Fruit fly (Drosophila melanogaster) whole organism, embryonic: ENCODE measurements around the gene CG33654.
A peak's percentile ranks its signal among the peaks of the same experiment; 100 is the strongest.

Source experiments
- Blimp-1 ChIP-seq: fragments of 200-800 bp; sonication (Bioruptor generic); optimal IDR thresholded peaks from 3 replicates; lab custom pipeline; 2018; ENCODE audit warnings: missing biosample characterization, missing genetic modification characterization, mild to moderate bottlenecking, moderate library complexity, missing genetic modification reagents
- CG10654 ChIP-seq: fragments of 200-800 bp; sonication (Bioruptor generic); optimal IDR thresholded peaks from 2 replicates; lab custom pipeline; 2016; ENCODE audit warnings: missing biosample characterization, missing genetic modification characterization
- CG10979 ChIP-seq: fragments of 200-800 bp; sonication (Bioruptor generic); optimal IDR thresholded peaks from 2 replicates; lab custom pipeline; 2018; ENCODE audit warnings: missing biosample characterization, mild to moderate bottlenecking, missing genetic modification characterization, moderate library complexity
- CG11398 ChIP-seq: fragments of 200-800 bp; sonication (Bioruptor generic); optimal IDR thresholded peaks from 2 replicates; lab custom pipeline; 2016; ENCODE audit warnings: missing biosample characterization, missing genetic modification characterization
- CG11695 ChIP-seq: fragments of 200-800 bp; sonication (Bioruptor generic); IDR thresholded peaks from 3 replicates; pipeline ENCODE4 v1.3.6; 2022; ENCODE audit warnings: missing biosample characterization, missing genetic modification characterization
- CG1603 ChIP-seq: fragments of 200-800 bp; sonication (Bioruptor generic); optimal IDR thresholded peaks from 2 replicates; lab custom pipeline; 2019; ENCODE audit warnings: missing biosample characterization, mild to moderate bottlenecking, missing genetic modification characterization, moderate library complexity
- CG17802 ChIP-seq: fragments of 200-800 bp; sonication (Bioruptor generic); optimal IDR thresholded peaks from 2 replicates; lab custom pipeline; 2018; ENCODE audit warnings: missing biosample characterization, mild to moderate bottlenecking, missing genetic modification characterization, moderate library complexity
- CG18764 ChIP-seq: fragments of 200-800 bp; sonication (Bioruptor generic); optimal IDR thresholded peaks from 3 replicates; lab custom pipeline; 2016; ENCODE audit warnings: missing biosample characterization, missing genetic modification characterization
- CG31224 ChIP-seq: fragments of 200-800 bp; sonication (Bioruptor generic); IDR thresholded peaks from 2 replicates; pipeline ENCODE4 v1.3.6; 2022; ENCODE audit warnings: missing biosample characterization, missing genetic modification characterization
- CG32532 ChIP-seq: fragments of 200-800 bp; sonication (Bioruptor generic); IDR thresholded peaks from 2 replicates; pipeline ENCODE4 v1.3.6; 2022; ENCODE audit warnings: missing biosample characterization, missing genetic modification characterization
- CG6254 ChIP-seq: fragments of 200-800 bp; sonication (Bioruptor generic); optimal IDR thresholded peaks from 3 replicates; lab custom pipeline; 2017; ENCODE audit warnings: mild to moderate bottlenecking, missing biosample characterization, missing genetic modification reagents, missing genetic modification characterization
- CG7556 ChIP-seq: fragments of 200-800 bp; sonication (Bioruptor generic); optimal IDR thresholded peaks from 2 replicates; lab custom pipeline; 2017; ENCODE audit warnings: missing biosample characterization, mild to moderate bottlenecking, missing genetic modification characterization
- CG7987 ChIP-seq: fragments of 200-800 bp; sonication (Bioruptor generic); optimal IDR thresholded peaks from 2 replicates; lab custom pipeline; 2018; ENCODE audit warnings: missing biosample characterization, mild to moderate bottlenecking, missing genetic modification characterization, moderate library complexity
- CG9797 ChIP-seq: fragments of 200-800 bp; sonication (Bioruptor generic); optimal IDR thresholded peaks from 3 replicates; lab custom pipeline; 2018; ENCODE audit warnings: missing biosample characterization, mild to moderate bottlenecking, missing genetic modification characterization
- CHES-1-like ChIP-seq: fragments of 200-800 bp; sonication (Bioruptor generic); optimal IDR thresholded peaks from 2 replicates; lab custom pipeline; 2016; ENCODE audit warnings: missing biosample characterization, missing genetic modification characterization
- Dip3 ChIP-seq: fragments of 200-800 bp; sonication (Bioruptor generic); optimal IDR thresholded peaks from 3 replicates; lab custom pipeline; 2016; ENCODE audit warnings: missing biosample characterization, missing genetic modification characterization
- H2.0 ChIP-seq: fragments of 200-800 bp; sonication (Bioruptor generic); IDR thresholded peaks from 2 replicates; pipeline ENCODE4 v1.3.6; 2022; ENCODE audit warnings: missing biosample characterization, missing genetic modification characterization
- HLH54F ChIP-seq: fragments of 200-800 bp; sonication (Bioruptor generic); optimal IDR thresholded peaks from 3 replicates; lab custom pipeline; 2016; ENCODE audit warnings: missing biosample characterization, missing genetic modification characterization
- Hr51 ChIP-seq, 2 experiments: fragments of 200-800 bp; sonication (Bioruptor generic); optimal IDR thresholded peaks; 2 replicates in 1 of 2; 3 replicates in 1 of 2; lab custom pipeline; 2016 to 2018; ENCODE audit warnings: missing biosample characterization in 2 of 2, missing genetic modification characterization in 2 of 2, mild to moderate bottlenecking in 1 of 2, moderate library complexity in 1 of 2
- Hr78 ChIP-seq, 2 experiments: fragments of 200-800 bp in 1 of 2; fragments of >200 bp in 1 of 2; sonication (Bioruptor generic) in 1 of 2; optimal IDR thresholded peaks; 2 replicates each; lab custom pipeline; 2017 to 2019; ENCODE audit warnings: missing biosample characterization in 2 of 2, missing genetic modification characterization in 2 of 2, mild to moderate bottlenecking in 1 of 2, moderate library complexity in 1 of 2
- Lim3 ChIP-seq: fragments of 200-800 bp; sonication (Bioruptor generic); IDR thresholded peaks from 2 replicates; pipeline ENCODE4 v1.3.6; 2022; ENCODE audit warnings: missing biosample characterization, missing genetic modification characterization
- Meics ChIP-seq: fragments of 200-800 bp; sonication (Bioruptor generic); optimal IDR thresholded peaks from 2 replicates; lab custom pipeline; 2017; ENCODE audit warnings: missing biosample characterization, mild to moderate bottlenecking, missing genetic modification characterization
- Optix ChIP-seq: fragments of 200-800 bp; sonication (Bioruptor generic); IDR thresholded peaks from 3 replicates; pipeline ENCODE4 v1.3.6; 2022; ENCODE audit warnings: missing biosample characterization, missing genetic modification characterization
- Ptx1 ChIP-seq: fragments of 200-800 bp; sonication (Bioruptor generic); IDR thresholded peaks from 2 replicates; pipeline ENCODE4 v1.3.6; 2022; ENCODE audit warnings: missing biosample characterization, missing genetic modification characterization
- Sox100B ChIP-seq: fragments of 200-800 bp; sonication (Bioruptor generic); optimal IDR thresholded peaks from 3 replicates; lab custom pipeline; 2018; ENCODE audit warnings: missing biosample characterization, mild to moderate bottlenecking, missing genetic modification characterization
- Vsx1 ChIP-seq: fragments of 200-800 bp; sonication (Bioruptor generic); optimal IDR thresholded peaks from 2 replicates; lab custom pipeline; 2017; ENCODE audit warnings: missing biosample characterization, mild to moderate bottlenecking, missing genetic modification characterization, missing genetic modification reagents
- Xrp1 ChIP-seq: fragments of 200-800 bp; sonication (Bioruptor generic); IDR thresholded peaks from 2 replicates; pipeline ENCODE4 v1.3.6; 2022; ENCODE audit warnings: missing biosample characterization, missing genetic modification characterization
- abd-A ChIP-seq: fragments of 200-800 bp; sonication (Bioruptor generic); optimal IDR thresholded peaks from 3 replicates; lab custom pipeline; 2019; ENCODE audit warnings: missing biosample characterization, mild to moderate bottlenecking, missing genetic modification characterization, moderate library complexity
- az2 ChIP-seq: fragments of 200-800 bp; sonication (Bioruptor generic); optimal IDR thresholded peaks from 3 replicates; lab custom pipeline; 2016; ENCODE audit warnings: missing biosample characterization, missing genetic modification characterization
- bab2 ChIP-seq: fragments of 200-800 bp; sonication (Bioruptor generic); optimal IDR thresholded peaks from 2 replicates; lab custom pipeline; 2016; ENCODE audit warnings: missing biosample characterization, missing genetic modification characterization
- bcd ChIP-seq: fragments of 200-800 bp; sonication (Bioruptor generic); optimal IDR thresholded peaks from 2 replicates; lab custom pipeline; 2017; ENCODE audit warnings: missing biosample characterization, mild to moderate bottlenecking, missing genetic modification characterization
- cad ChIP-seq: fragments of >200 bp; optimal IDR thresholded peaks from 2 replicates; lab custom pipeline; 2017; ENCODE audit warnings: missing biosample characterization, missing genetic modification characterization
- danr ChIP-seq: fragments of 200-800 bp; sonication (Bioruptor generic); IDR thresholded peaks from 2 replicates; pipeline ENCODE4 v1.3.6; 2022; ENCODE audit warnings: missing biosample characterization, missing genetic modification characterization
- dpn ChIP-seq, 2 experiments: fragments of 200-800 bp; sonication (Bioruptor generic); optimal IDR thresholded peaks; 3 replicates each; lab custom pipeline; 2016; ENCODE audit warnings: missing biosample characterization in 2 of 2, missing genetic modification characterization in 2 of 2
- gfzf ChIP-seq: fragments of 200-800 bp; sonication (Bioruptor generic); optimal IDR thresholded peaks from 2 replicates; lab custom pipeline; 2016; ENCODE audit warnings: missing biosample characterization, mild to moderate bottlenecking, missing genetic modification characterization, moderate library complexity
- grn ChIP-seq: fragments of 200-800 bp; sonication (Bioruptor generic); optimal IDR thresholded peaks from 3 replicates; lab custom pipeline; 2017; ENCODE audit warnings: missing biosample characterization, missing genetic modification characterization
- hb ChIP-seq: fragments of 200-800 bp; sonication (Bioruptor generic); IDR thresholded peaks from 3 replicates; pipeline ENCODE4 v1.3.6; 2022; ENCODE audit warnings: missing biosample characterization, missing genetic modification characterization; ENCODE audit not compliant: partially characterized antibody
- hkb ChIP-seq, 2 experiments: fragments of 200-800 bp in 1 of 2; fragments of >200 bp in 1 of 2; sonication (Bioruptor generic) in 1 of 2; IDR thresholded peaks in 1 of 2; optimal IDR thresholded peaks in 1 of 2; 2 replicates each; pipeline versions ENCODE4 v1.3.6 to Lab custom; 2017 to 2022; ENCODE audit warnings: missing biosample characterization in 1 of 2, missing genetic modification characterization in 1 of 2
- knrl ChIP-seq: fragments of 200-800 bp; sonication (Bioruptor generic); IDR thresholded peaks from 3 replicates; pipeline ENCODE4 v1.3.6; 2022; ENCODE audit warnings: missing biosample characterization, missing genetic modification characterization; ENCODE audit not compliant: partially characterized antibody
- nerfin-1 ChIP-seq: fragments of 200-800 bp; sonication (Bioruptor generic); optimal IDR thresholded peaks from 3 replicates; lab custom pipeline; 2019; ENCODE audit warnings: missing biosample characterization, mild to moderate bottlenecking, missing genetic modification characterization, moderate library complexity
- nmo ChIP-seq: fragments of 200-800 bp; sonication (Bioruptor generic); optimal IDR thresholded peaks from 2 replicates; lab custom pipeline; 2018; ENCODE audit warnings: missing biosample characterization, mild to moderate bottlenecking, missing genetic modification characterization, moderate library complexity
- nom ChIP-seq: fragments of 200-800 bp; sonication (Bioruptor generic); optimal IDR thresholded peaks from 2 replicates; lab custom pipeline; 2017; ENCODE audit warnings: missing biosample characterization, missing genetic modification characterization, mild to moderate bottlenecking, moderate library complexity, missing genetic modification reagents
- pan ChIP-seq, 4 experiments: fragments of >200 bp in 3 of 4; fragments of 200-800 bp in 1 of 4; sonication (Bioruptor generic) in 1 of 4; optimal IDR thresholded peaks in 3 of 4; IDR thresholded peaks in 1 of 4; 2 replicates each; pipeline versions ENCODE4 v1.3.6 to Lab custom; 2017 to 2022; ENCODE audit warnings: missing biosample characterization in 2 of 4, missing genetic modification characterization in 2 of 4, mixed read lengths in 1 of 4
- run ChIP-seq: fragments of 200-800 bp; sonication (Bioruptor generic); optimal IDR thresholded peaks from 3 replicates; lab custom pipeline; 2018; ENCODE audit warnings: missing biosample characterization, mild to moderate bottlenecking, missing genetic modification characterization
- scrt ChIP-seq: fragments of 200-800 bp; sonication (Bioruptor generic); optimal IDR thresholded peaks from 2 replicates; lab custom pipeline; 2018; ENCODE audit warnings: missing biosample characterization, mild to moderate bottlenecking, missing genetic modification characterization, moderate library complexity
- sqz ChIP-seq: fragments of 200-800 bp; sonication (Bioruptor generic); optimal IDR thresholded peaks from 3 replicates; lab custom pipeline; 2018; ENCODE audit warnings: missing biosample characterization, mild to moderate bottlenecking, missing genetic modification characterization
- tup ChIP-seq: fragments of 200-800 bp; sonication (Bioruptor generic); optimal IDR thresholded peaks from 2 replicates; lab custom pipeline; 2016; ENCODE audit warnings: missing biosample characterization, mild to moderate bottlenecking, missing genetic modification characterization, moderate library complexity
- tx ChIP-seq: fragments of 200-800 bp; sonication (Bioruptor generic); optimal IDR thresholded peaks from 2 replicates; lab custom pipeline; 2016; ENCODE audit warnings: missing biosample characterization, missing genetic modification characterization
- zfh2 ChIP-seq: fragments of 200-800 bp; sonication (Bioruptor generic); optimal IDR thresholded peaks from 2 replicates; lab custom pipeline; 2016; ENCODE audit warnings: missing biosample characterization, missing genetic modification characterization

The CG33654 gene

dm6 chr3R:9600558-9600959 is 17.5 kb upstream of the CG33654 start (continued):
- TF ChIP-seq az2 (GFP tag; lab: Kevin White, UChicago) (no peak), CG10654 (no peak), zfh2 (GFP tag; lab: Kevin White, UChicago) (no peak), H2.0 (GFP tag; lab: Robert Waterston, UW) (no peak), scrt (GFP tag; lab: Kevin White, UChicago) (peak; percentile 49), nmo (GFP tag; lab: Kevin White, UChicago) (peak; percentile 61), hkb (optimal IDR thresholded peaks at IDR 0.05; lab: Kevin White, UChicago) (no peak), hkb (GFP tag; IDR thresholded peaks at IDR 0.05; lab: Robert Waterston, UW) (peak; percentile 59), knrl (GFP tag; lab: Robert Waterston, UW) (no peak), Optix (GFP tag; lab: Robert Waterston, UW) (no peak), Hr78 (GFP tag; optimal IDR thresholded peaks at IDR 0.05; lab: Kevin White, UChicago) (no peak), Lim3 (GFP tag; lab: Robert Waterston, UW) (no peak), Ptx1 (GFP tag; lab: Robert Waterston, UW) (peak; percentile 13; the same call in 1 of the 2 replicates), hb (GFP tag; lab: Robert Waterston, UW) (no peak), CG1603 (tag; lab: Kevin White, UChicago) (peak; percentile 29), CG9797 (GFP tag; lab: Kevin White, UChicago) (no peak), CHES-1-like (GFP tag; lab: Kevin White, UChicago) (no peak), Hr51 (GFP tag; optimal IDR thresholded peaks at IDR 0.05; lab: Kevin White, UChicago) (peak in 1 of 2 experiments; percentile 9), gfzf (GFP tag; lab: Kevin White, UChicago) (no peak), HLH54F (GFP tag; lab: Kevin White, UChicago) (no peak), Xrp1 (GFP tag; lab: Robert Waterston, UW) (peak; percentile 50), pan (optimal IDR thresholded peaks at IDR 0.05; lab: Kevin White, UChicago) (no peak), pan (GFP tag; optimal IDR thresholded peaks at IDR 0.05 in 1 of 2, IDR thresholded peaks at IDR 0.05 in 1 of 2) (no peak), CG31224 (GFP tag; lab: Robert Waterston, UW) (0 out of 2 replicates have a peak, but pooled peaks have one; percentile 43), bcd (GFP tag; lab: Kevin White, UChicago) (peak; percentile 25), tup (GFP tag; lab: Kevin White, UChicago) (no peak), run (tag; lab: Kevin White, UChicago) (no peak), CG18764 (GFP tag; lab: Kevin White, UChicago) (no peak), CG6254 (no peak), tx (GFP tag; lab: Kevin White, UChicago) (no peak), dpn (GFP tag; optimal IDR thresholded peaks at IDR 0.05; lab: Kevin White, UChicago) (no peak), nerfin-1 (peak; percentile 43), Blimp-1 (GFP tag; lab: Kevin White, UChicago) (peak; percentile 41), danr (GFP tag; lab: Robert Waterston, UW) (no peak), nom (GFP tag; lab: Kevin White, UChicago) (peak; percentile 13), CG11695 (GFP tag; lab: Robert Waterston, UW) (no peak), CG7987 (GFP tag; lab: Kevin White, UChicago) (peak; percentile 6), CG10979 (peak; percentile 13), CG17802 (tag; lab: Kevin White, UChicago) (no peak), Dip3 (GFP tag; lab: Kevin White, UChicago) (no peak), abd-A (tag; lab: Kevin White, UChicago) (no peak), CG11398 (GFP tag; lab: Kevin White, UChicago) (no peak), cad (no peak), CG32532 (GFP tag; lab: Robert Waterston, UW) (peak; percentile 57), Sox100B (GFP tag; lab: Kevin White, UChicago) (peak; percentile 51), Vsx1 (no peak), sqz (GFP tag; lab: Kevin White, UChicago) (peak; percentile 27), Meics (peak; percentile 78), CG7556 (peak; percentile 28), grn (peak; percentile 85), bab2 (no peak)
